Worm (Caenorhabditis elegans): Measurements from ENCODE around the gene srh-97.

The srh-97 gene

DNA sequence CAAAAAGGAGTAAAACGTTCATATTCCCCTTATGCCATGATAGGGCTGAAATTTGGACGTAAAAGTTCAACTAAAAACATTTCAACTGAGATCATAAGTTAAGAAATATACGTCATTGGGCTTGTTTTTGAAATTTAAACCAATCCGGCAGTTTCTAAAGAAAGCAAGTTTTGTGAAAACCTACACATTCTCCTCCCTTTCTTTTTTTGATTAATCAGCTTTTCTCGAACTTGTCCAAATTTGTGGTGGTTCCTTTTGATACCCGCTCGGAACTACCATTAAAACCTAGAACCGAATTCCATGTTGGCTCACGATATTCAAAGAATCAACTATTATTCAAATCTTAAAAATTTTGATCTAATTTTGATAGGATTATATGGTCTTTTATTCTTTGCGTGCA is 36.5 kb upstream of the srh-97 start, which contains the start of gene srz-54:
Gene srz-54 (plus strand): TSS at position 301 of the 400 bp plus-strand sequence.
- TF ChIP-seq madf-3 (GFP tag; IDR thresholded peaks at IDR 0.05) (no peak), nfya-2 (GFP tag; IDR thresholded peaks at IDR 0.05) (no peak), F57C9.4 (tag; optimal IDR thresholded peaks at IDR 0.05) (no peak), K12H6.12 (tag; optimal IDR thresholded peaks at IDR 0.05) (no peak), athp-1 (tag; optimal IDR thresholded peaks at IDR 0.05) (no peak), attf-3 (GFP tag; conservative IDR thresholded peaks at IDR 0.05) (no peak), T07F8.4 (tag; optimal IDR thresholded peaks at IDR 0.05) (no peak), mel-28 (tag; optimal IDR thresholded peaks at IDR 0.05; ENCODE audit: borderline replicate concordance) (no peak), nhr-80 (tag; optimal IDR thresholded peaks at IDR 0.05) (no peak), hmg-1.2 (GFP tag; IDR thresholded peaks at IDR 0.05) (no peak), Y67H2A.10 (GFP tag; conservative IDR thresholded peaks at IDR 0.05) (no peak), ceh-100 (GFP tag; IDR thresholded peaks at IDR 0.05) (no peak), somi-1 (GFP tag; optimal IDR thresholded peaks at IDR 0.05) (no peak), Y53G8AR.9 (GFP tag; conservative IDR thresholded peaks at IDR 0.05) (no peak), dpl-1 (GFP tag; optimal IDR thresholded peaks at IDR 0.05) (no peak), efl-1 (GFP tag; optimal IDR thresholded peaks at IDR 0.05) (no peak)

DNA sequence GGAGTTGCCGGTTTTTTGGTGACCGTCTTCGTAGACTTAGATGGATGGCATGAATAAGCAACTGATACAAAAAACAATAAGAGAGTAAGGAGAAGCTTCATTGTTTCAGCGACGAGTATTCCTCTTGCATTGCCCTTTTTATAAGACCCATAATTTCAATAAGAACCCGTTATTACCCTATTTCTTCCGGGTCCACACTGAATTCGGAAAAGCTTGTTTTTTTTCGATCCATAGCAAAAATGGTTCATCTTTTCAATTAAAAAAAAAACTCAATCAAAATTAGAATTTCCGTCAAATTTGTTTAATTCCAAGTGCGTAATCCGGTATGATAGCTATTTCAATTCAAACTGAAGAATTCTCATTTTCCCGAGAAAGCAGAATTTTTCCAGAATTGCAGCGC is 29.9 kb upstream of the srh-97 start, which contains the start of gene Y102A5C.40:
Gene Y102A5C.40 (minus strand): TSS at position 101 of the 400 bp plus-strand sequence.
- no peak for TF ChIP-seq ceh-27 (GFP tag; optimal IDR thresholded peaks at IDR 0.05)
- TF ChIP-seq ztf-6 (GFP tag; IDR thresholded peaks at IDR 0.05) = no peak
- no peak for TF ChIP-seq Y53G8AR.9 (GFP tag; conservative IDR thresholded peaks at IDR 0.05)
- no peak for TF ChIP-seq snpc-1.3 (tag; optimal IDR thresholded peaks at IDR 0.05; ENCODE audit: insufficient read depth)
- no peak for TF ChIP-seq ztf-25 (GFP tag; IDR thresholded peaks at IDR 0.05)
- no peak for TF ChIP-seq nfya-2 (GFP tag; IDR thresholded peaks at IDR 0.05)
- no peak for TF ChIP-seq sdz-38 (tag; optimal IDR thresholded peaks at IDR 0.05)
- TF ChIP-seq ceh-58 (GFP tag; IDR thresholded peaks at IDR 0.05) = no peak
- no peak for TF ChIP-seq C17E4.6 (GFP tag; IDR thresholded peaks at IDR 0.05)
- no peak for TF ChIP-seq ceh-79 (tag; optimal IDR thresholded peaks at IDR 0.05)
- no peak for TF ChIP-seq ztf-18 (tag; optimal IDR thresholded peaks at IDR 0.05)
- no peak for TF ChIP-seq pbrm-1 (GFP tag; IDR thresholded peaks at IDR 0.05)
- no peak for TF ChIP-seq F57A8.1 (GFP tag; optimal IDR thresholded peaks at IDR 0.05)
- no peak for TF ChIP-seq madf-8 (GFP tag; conservative IDR thresholded peaks at IDR 0.05)
- no peak for TF ChIP-seq tlf-1 (GFP tag; optimal IDR thresholded peaks at IDR 0.05)
- TF ChIP-seq mxl-1 (tag; optimal IDR thresholded peaks at IDR 0.05) = no peak
- no peak for TF ChIP-seq snpc-4 (GFP tag; optimal IDR thresholded peaks at IDR 0.05)
- TF ChIP-seq snpc-4 (tag; optimal IDR thresholded peaks at IDR 0.05) = no peak
- no peak for TF ChIP-seq lsy-27 (tag; optimal IDR thresholded peaks at IDR 0.05; ENCODE audit: borderline replicate concordance, insufficient read depth)
- TF ChIP-seq F10E7.11 (tag; optimal IDR thresholded peaks at IDR 0.05) = no peak
- no peak for TF ChIP-seq B0261.1 (tag; optimal IDR thresholded peaks at IDR 0.05)

DNA sequence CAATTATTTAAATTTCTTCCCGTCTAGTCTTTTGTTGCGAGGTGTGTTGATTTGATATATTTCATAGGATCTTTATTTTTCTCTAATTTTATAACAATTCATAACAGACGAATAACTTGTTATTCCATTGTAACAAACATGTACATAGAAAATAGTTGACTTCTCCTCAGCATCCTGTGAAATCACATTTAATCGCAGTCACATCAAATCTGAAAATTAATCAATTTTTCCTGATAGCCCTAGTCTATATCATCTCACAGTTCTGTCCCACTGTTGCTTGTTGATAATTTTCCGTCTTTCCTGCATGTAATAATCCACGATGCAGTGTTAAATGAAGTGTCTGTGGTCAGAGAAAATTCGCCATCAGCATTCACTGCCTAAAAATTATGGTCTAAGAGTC is 29.1 kb upstream of the srh-97 start:
- TF ChIP-seq F10E7.11 (tag; optimal IDR thresholded peaks at IDR 0.05) (no peak), C17E4.6 (GFP tag; IDR thresholded peaks at IDR 0.05) (no peak), ceh-79 (tag; optimal IDR thresholded peaks at IDR 0.05) (no peak), B0035.1 (tag; optimal IDR thresholded peaks at IDR 0.05) (no peak), lin-40 (tag; optimal IDR thresholded peaks at IDR 0.05) (no peak), B0019.2 (GFP tag; conservative IDR thresholded peaks at IDR 0.05) (no peak), nfya-2 (GFP tag; IDR thresholded peaks at IDR 0.05) (no peak), ZK185.1 (tag; optimal IDR thresholded peaks at IDR 0.05; ENCODE audit: poor library complexity, severe bottlenecking) (no peak), lir-1 (GFP tag; conservative IDR thresholded peaks at IDR 0.05) (no peak), rec-8 (tag; optimal IDR thresholded peaks at IDR 0.05) (no peak), Y79H2A.3 (GFP tag; conservative IDR thresholded peaks at IDR 0.05) (no peak)
